Worm (Caenorhabditis elegans) whole organism, L3 larva: ENCODE measurements around the gene flp-15.

Experiments
- ZK546.5 ChIP-seq: sonication (generic microtip); optimal IDR thresholded peaks from 2 replicates; lab custom pipeline; 2017; ENCODE audit warnings: missing biosample characterization, missing genetic modification characterization
- elt-3 ChIP-seq, 3 experiments: fragments of 150-350 bp in 1 of 3; sonication (generic microtip) in 2 of 3; optimal IDR thresholded peaks; 2 replicates in 2 of 3; 4 replicates in 1 of 3; lab custom pipeline; 2014 to 2017; ENCODE audit warnings: missing biosample characterization in 3 of 3, missing genetic modification characterization in 3 of 3
- eor-1 ChIP-seq, 2 experiments: fragments of 150-350 bp; optimal IDR thresholded peaks; 2 replicates each; lab custom pipeline; 2014 to 2018; ENCODE audit warnings: missing biosample characterization in 2 of 2, missing genetic modification characterization in 2 of 2
- lsy-12 ChIP-seq: sonication (generic microtip); optimal IDR thresholded peaks from 2 replicates; lab custom pipeline; 2016; ENCODE audit warnings: mild to moderate bottlenecking, missing genetic modification characterization, missing compliant biosample characterization
- nhr-11 ChIP-seq: fragments of 150-350 bp; optimal IDR thresholded peaks from 2 replicates; lab custom pipeline; 2014; ENCODE audit warnings: missing biosample characterization, missing genetic modification characterization
- nhr-76 ChIP-seq: fragments of 150-350 bp; sonication (generic microtip); optimal IDR thresholded peaks from 5 replicates; lab custom pipeline; 2014; ENCODE audit warnings: missing biosample characterization, missing genetic modification characterization
- pha-4 ChIP-seq: fragments of 150-350 bp; optimal IDR thresholded peaks from 2 replicates; lab custom pipeline; 2014; ENCODE audit warnings: missing biosample characterization, missing genetic modification reagents, missing genetic modification characterization
- tbx-2 ChIP-seq: sonication (generic microtip); optimal IDR thresholded peaks from 2 replicates; lab custom pipeline; 2016; ENCODE audit warnings: mild to moderate bottlenecking, missing genetic modification characterization, missing compliant biosample characterization

- TF ChIP-seq eor-1 (tag; optimal IDR thresholded peaks at IDR 0.05; lab: Kevin White, UChicago), result no peak
- TF ChIP-seq lsy-12 (tag; lab: Kevin White, UChicago), result no peak
- no peak for TF ChIP-seq nhr-76 (tag; lab: Kevin White, UChicago)
- TF ChIP-seq nhr-11, result no peak
- TF ChIP-seq ZK546.5 (tag; lab: Kevin White, UChicago), result no peak
- TF ChIP-seq elt-3 (tag; optimal IDR thresholded peaks at IDR 0.05; lab: Kevin White, UChicago), result no peak
- TF ChIP-seq pha-4 (tag; lab: Kevin White, UChicago), result no peak
- TF ChIP-seq tbx-2 (tag; lab: Kevin White, UChicago), result no peak
These were observed 7.5 kb downstream of the flp-15 start for ce11 chrIII:13660123-13660522.
